Fruit fly (Drosophila melanogaster) whole organism, embryonic: Measurements from ENCODE around the gene Gad1.

ENCODE experiments used
- Adf1 ChIP-seq: fragments of 200-800 bp; sonication (Bioruptor generic); IDR thresholded peaks from 2 replicates; pipeline ENCODE4 v1.3.6; 2022; ENCODE audit warnings: missing biosample characterization, missing genetic modification characterization
- BEAF-32 ChIP-seq: fragments of 200-800 bp; sonication (Bioruptor generic); optimal IDR thresholded peaks from 3 replicates; lab custom pipeline; 2017; ENCODE audit warnings: missing biosample characterization, missing genetic modification characterization, mild to moderate bottlenecking, moderate library complexity, missing genetic modification reagents
- CG10979 ChIP-seq: fragments of 200-800 bp; sonication (Bioruptor generic); optimal IDR thresholded peaks from 2 replicates; lab custom pipeline; 2018; ENCODE audit warnings: missing biosample characterization, mild to moderate bottlenecking, missing genetic modification characterization, moderate library complexity
- CG11398 ChIP-seq: fragments of 200-800 bp; sonication (Bioruptor generic); optimal IDR thresholded peaks from 2 replicates; lab custom pipeline; 2016; ENCODE audit warnings: missing biosample characterization, missing genetic modification characterization
- CG14050 ChIP-seq: fragments of 200-800 bp; sonication (Bioruptor generic); IDR thresholded peaks from 3 replicates; pipeline ENCODE4 v1.3.6; 2022; ENCODE audit warnings: missing biosample characterization, missing genetic modification characterization
- CG15073 ChIP-seq: fragments of 200-800 bp; sonication (Bioruptor generic); optimal IDR thresholded peaks from 2 replicates; lab custom pipeline; 2016; ENCODE audit warnings: missing biosample characterization, missing genetic modification characterization
- CG17328 ChIP-seq: fragments of 200-800 bp; sonication (Bioruptor generic); IDR thresholded peaks from 2 replicates; pipeline ENCODE4 v1.3.6; 2022; ENCODE audit warnings: missing biosample characterization, missing genetic modification characterization
- CG2712 ChIP-seq: fragments of 200-800 bp; optimal IDR thresholded peaks from 3 replicates; lab custom pipeline; 2019; ENCODE audit warnings: missing biosample characterization, mild to moderate bottlenecking, missing genetic modification characterization, moderate library complexity
- CG3838 ChIP-seq: fragments of 200-800 bp; sonication (Bioruptor generic); optimal IDR thresholded peaks from 3 replicates; lab custom pipeline; 2016; ENCODE audit warnings: missing biosample characterization, missing genetic modification characterization
- CG4404 ChIP-seq: fragments of 200-800 bp; sonication (Bioruptor generic); IDR thresholded peaks from 2 replicates; pipeline ENCODE4 v1.3.6; 2022; ENCODE audit warnings: missing biosample characterization, missing genetic modification characterization
- CG4424 ChIP-seq: fragments of 200-800 bp; sonication (Bioruptor generic); optimal IDR thresholded peaks from 3 replicates; lab custom pipeline; 2016; ENCODE audit warnings: missing biosample characterization, missing genetic modification characterization
- CG4617 ChIP-seq: fragments of 200-800 bp; sonication (Bioruptor generic); optimal IDR thresholded peaks from 3 replicates; lab custom pipeline; 2016; ENCODE audit warnings: missing biosample characterization, missing genetic modification characterization, borderline replicate concordance
- CG4730 ChIP-seq: fragments of 200-800 bp; sonication (Bioruptor generic); IDR thresholded peaks from 2 replicates; pipeline ENCODE4 v1.3.6; 2022; ENCODE audit warnings: missing biosample characterization, missing genetic modification characterization
- CG6765 ChIP-seq: fragments of 200-800 bp; sonication (Bioruptor generic); optimal IDR thresholded peaks from 3 replicates; lab custom pipeline; 2017; ENCODE audit warnings: missing biosample characterization, mild to moderate bottlenecking, missing genetic modification characterization
- CG7357 ChIP-seq: fragments of 200-800 bp; sonication (Bioruptor generic); IDR thresholded peaks from 3 replicates; pipeline ENCODE4 v1.3.6; 2022; ENCODE audit warnings: missing biosample characterization, missing genetic modification characterization
- CG7372 ChIP-seq: fragments of 200-800 bp; sonication (Bioruptor generic); IDR thresholded peaks from 2 replicates; pipeline ENCODE4 v1.3.6; 2022; ENCODE audit warnings: missing biosample characterization, missing genetic modification characterization
- CG7745 ChIP-seq: fragments of 200-800 bp; sonication (Bioruptor generic); optimal IDR thresholded peaks from 2 replicates; lab custom pipeline; 2018; ENCODE audit warnings: missing biosample characterization, mild to moderate bottlenecking, missing genetic modification characterization, moderate library complexity
- CG9817 ChIP-seq: fragments of 200-800 bp; sonication (Bioruptor generic); optimal IDR thresholded peaks from 2 replicates; lab custom pipeline; 2018; ENCODE audit warnings: missing biosample characterization, mild to moderate bottlenecking, missing genetic modification characterization, moderate library complexity
- D ChIP-seq, 2 experiments: fragments of 200-800 bp in 1 of 2; fragments of >200 bp in 1 of 2; sonication (Bioruptor generic) in 1 of 2; optimal IDR thresholded peaks; 2 replicates in 1 of 2; 3 replicates in 1 of 2; lab custom pipeline; 2017; ENCODE audit warnings: mild to moderate bottlenecking in 1 of 2, missing biosample characterization in 1 of 2, missing genetic modification characterization in 1 of 2, missing genetic modification reagents in 1 of 2
- D19B ChIP-seq: fragments of 200-800 bp; sonication (Bioruptor generic); optimal IDR thresholded peaks from 2 replicates; lab custom pipeline; 2017; ENCODE audit warnings: missing biosample characterization, mild to moderate bottlenecking, missing genetic modification characterization
- Dbx ChIP-seq: fragments of 200-800 bp; sonication (Bioruptor generic); IDR thresholded peaks from 3 replicates; pipeline ENCODE4 v1.3.6; 2022; ENCODE audit warnings: missing biosample characterization, missing genetic modification characterization
- Dek ChIP-seq: fragments of 200-800 bp; sonication (Bioruptor generic); optimal IDR thresholded peaks from 3 replicates; lab custom pipeline; 2019; ENCODE audit warnings: missing biosample characterization, mild to moderate bottlenecking, missing genetic modification characterization, moderate library complexity
- Ets97D ChIP-seq: fragments of 200-800 bp; sonication (Bioruptor generic); optimal IDR thresholded peaks from 3 replicates; lab custom pipeline; 2016; ENCODE audit warnings: missing biosample characterization, missing genetic modification characterization
- H2.0 ChIP-seq: fragments of 200-800 bp; sonication (Bioruptor generic); IDR thresholded peaks from 2 replicates; pipeline ENCODE4 v1.3.6; 2022; ENCODE audit warnings: missing biosample characterization, missing genetic modification characterization
- HLH3B ChIP-seq: fragments of 200-800 bp; sonication (Bioruptor generic); IDR thresholded peaks from 2 replicates; pipeline ENCODE4 v1.3.6; 2022; ENCODE audit warnings: missing biosample characterization, missing genetic modification characterization
- Hmx ChIP-seq: fragments of 200-800 bp; sonication (Bioruptor generic); optimal IDR thresholded peaks from 2 replicates; lab custom pipeline; 2016; ENCODE audit warnings: missing biosample characterization, missing genetic modification characterization
- Hsf ChIP-seq: fragments of 200-800 bp; sonication (Bioruptor generic); optimal IDR thresholded peaks from 3 replicates; lab custom pipeline; 2016; ENCODE audit warnings: missing biosample characterization, missing genetic modification characterization
- Mes4 ChIP-seq: fragments of 200-800 bp; sonication (Bioruptor generic); optimal IDR thresholded peaks from 2 replicates; lab custom pipeline; 2016; ENCODE audit warnings: missing biosample characterization, missing genetic modification characterization
- Oli ChIP-seq: fragments of 200-800 bp; sonication (Bioruptor generic); optimal IDR thresholded peaks from 2 replicates; lab custom pipeline; 2018; ENCODE audit warnings: missing biosample characterization, mild to moderate bottlenecking, missing genetic modification characterization, moderate library complexity
- Pdp1 ChIP-seq, 2 experiments: fragments of 200-800 bp; sonication (Bioruptor generic); optimal IDR thresholded peaks; 3 replicates each; lab custom pipeline; 2016; ENCODE audit warnings: missing biosample characterization in 2 of 2, missing genetic modification characterization in 2 of 2, mild to moderate bottlenecking in 1 of 2, moderate library complexity in 1 of 2
- Ravus ChIP-seq: fragments of 200-800 bp; sonication (Bioruptor generic); IDR thresholded peaks from 2 replicates; pipeline ENCODE4 v1.3.6; 2022; ENCODE audit warnings: missing biosample characterization, missing genetic modification characterization
- Six4 ChIP-seq: fragments of 200-800 bp; sonication (Bioruptor generic); optimal IDR thresholded peaks from 2 replicates; lab custom pipeline; 2016; ENCODE audit warnings: missing biosample characterization, missing genetic modification characterization
- Usf ChIP-seq: fragments of 200-800 bp; sonication (Bioruptor generic); optimal IDR thresholded peaks from 2 replicates; lab custom pipeline; 2017; ENCODE audit warnings: missing genotype, missing biosample characterization, missing genetic modification characterization
- chif ChIP-seq, 2 experiments: fragments of 200-800 bp; sonication (Bioruptor generic); optimal IDR thresholded peaks; 3 replicates each; lab custom pipeline; 2016; ENCODE audit warnings: missing biosample characterization in 2 of 2, missing genetic modification characterization in 2 of 2
- chn ChIP-seq: fragments of 200-800 bp; sonication (Bioruptor generic); optimal IDR thresholded peaks from 2 replicates; lab custom pipeline; 2016; ENCODE audit warnings: missing biosample characterization, missing genetic modification characterization
- disco-r ChIP-seq: fragments of 200-800 bp; sonication (Bioruptor generic); optimal IDR thresholded peaks from 2 replicates; lab custom pipeline; 2016; ENCODE audit warnings: missing biosample characterization, missing genetic modification characterization
- dm ChIP-seq: fragments of 200-800 bp; sonication (Bioruptor generic); optimal IDR thresholded peaks from 3 replicates; lab custom pipeline; 2016; ENCODE audit warnings: missing biosample characterization, missing genetic modification characterization
- fd3F ChIP-seq: fragments of 200-800 bp; sonication (Bioruptor generic); optimal IDR thresholded peaks from 2 replicates; lab custom pipeline; 2018; ENCODE audit warnings: missing biosample characterization, mild to moderate bottlenecking, missing genetic modification characterization, moderate library complexity
- gem ChIP-seq: fragments of 200-800 bp; sonication (Bioruptor generic); optimal IDR thresholded peaks from 2 replicates; lab custom pipeline; 2019; ENCODE audit warnings: missing biosample characterization, mild to moderate bottlenecking, missing genetic modification characterization, moderate library complexity
- grau ChIP-seq: fragments of 200-800 bp; optimal IDR thresholded peaks from 3 replicates; lab custom pipeline; 2019; ENCODE audit warnings: missing biosample characterization, mild to moderate bottlenecking, missing genetic modification characterization, moderate library complexity
- gt ChIP-seq: fragments of 200-800 bp; sonication (Bioruptor generic); IDR thresholded peaks from 2 replicates; pipeline ENCODE4 v1.3.6; 2022; ENCODE audit warnings: missing biosample characterization, missing genetic modification characterization
- ind ChIP-seq: fragments of 200-800 bp; sonication (Bioruptor generic); optimal IDR thresholded peaks from 3 replicates; lab custom pipeline; 2016; ENCODE audit warnings: missing biosample characterization, missing genetic modification characterization
- pfk ChIP-seq: fragments of 200-800 bp; sonication (Bioruptor generic); optimal IDR thresholded peaks from 2 replicates; lab custom pipeline; 2018; ENCODE audit warnings: missing biosample characterization, mild to moderate bottlenecking, missing genetic modification characterization, moderate library complexity
- ranshi ChIP-seq: fragments of 200-800 bp; sonication (Bioruptor generic); IDR thresholded peaks from 2 replicates; pipeline ENCODE4 v1.3.6; 2022; ENCODE audit warnings: missing biosample characterization, missing genetic modification characterization
- sqz ChIP-seq: fragments of 200-800 bp; sonication (Bioruptor generic); optimal IDR thresholded peaks from 3 replicates; lab custom pipeline; 2018; ENCODE audit warnings: missing biosample characterization, mild to moderate bottlenecking, missing genetic modification characterization
- sug ChIP-seq: fragments of 200-800 bp; optimal IDR thresholded peaks from 2 replicates; lab custom pipeline; 2019; ENCODE audit warnings: missing biosample characterization, mild to moderate bottlenecking, missing genetic modification characterization, moderate library complexity
- trh ChIP-seq: fragments of 200-800 bp; sonication (Bioruptor generic); optimal IDR thresholded peaks from 2 replicates; lab custom pipeline; 2016; ENCODE audit warnings: missing biosample characterization, missing genetic modification characterization
- vvl ChIP-seq: fragments of 200-800 bp; sonication (Bioruptor generic); IDR thresholded peaks from 2 replicates; pipeline ENCODE4 v1.3.6; 2022; ENCODE audit warnings: missing biosample characterization, missing genetic modification characterization
- wdn ChIP-seq: fragments of 200-800 bp; sonication (Bioruptor generic); IDR thresholded peaks from 2 replicates; pipeline ENCODE4 v1.3.6; 2022; ENCODE audit warnings: missing biosample characterization, missing genetic modification characterization
- wek ChIP-seq: fragments of 200-800 bp; sonication (Bioruptor generic); optimal IDR thresholded peaks from 3 replicates; lab custom pipeline; 2018; ENCODE audit warnings: missing biosample characterization, mild to moderate bottlenecking, missing genetic modification characterization, moderate library complexity

The Gad1 gene

dm6 chr3L:4040247-4040925 is 48.2 kb downstream of the Gad1 start, which contains the start of the genes CG11593 and Rcd5 (continued):
- TF ChIP-seq CG4404 (GFP tag; lab: Robert Waterston, UW) (peak; percentile 80), Adf1 (peak; percentile 49), CG9817 (tag; lab: Kevin White, UChicago) (peak; percentile 77), trh (GFP tag; lab: Kevin White, UChicago) (peak; percentile 29), chif (GFP tag; optimal IDR thresholded peaks at IDR 0.05; lab: Kevin White, UChicago) (no peak), Hsf (GFP tag; lab: Kevin White, UChicago) (peak; percentile 53), CG6765 (no peak), gt (peak; percentile 41; the same call in 1 of the 2 replicates), wdn (GFP tag; lab: Robert Waterston, UW) (peak; percentile 81), chn (GFP tag; lab: Kevin White, UChicago) (peak; percentile 29), pfk (no peak), sqz (GFP tag; lab: Kevin White, UChicago) (no peak), BEAF-32 (peak; percentile 44), vvl (GFP tag; lab: Robert Waterston, UW) (peak; percentile 83), Ets97D (GFP tag; lab: Kevin White, UChicago) (peak; percentile 25), CG10979 (tag; lab: Kevin White, UChicago) (peak; percentile 48), Mes4 (no peak), sug (no peak), Dek (tag; lab: Kevin White, UChicago) (no peak), D19B (GFP tag; lab: Kevin White, UChicago) (no peak), ind (GFP tag; lab: Kevin White, UChicago) (peak; percentile 72), H2.0 (GFP tag; lab: Robert Waterston, UW) (peak; percentile 72), dm (GFP tag; lab: Kevin White, UChicago) (peak; percentile 38), CG7357 (GFP tag; lab: Robert Waterston, UW) (peak; percentile 77), CG4730 (GFP tag; lab: Robert Waterston, UW) (peak; percentile 72), CG11398 (no peak), CG7372 (GFP tag; lab: Robert Waterston, UW) (peak; percentile 79), gem (tag; lab: Kevin White, UChicago) (no peak), D (optimal IDR thresholded peaks at IDR 0.05; lab: Kevin White, UChicago) (no peak), D (GFP tag; optimal IDR thresholded peaks at IDR 0.05; lab: Kevin White, UChicago) (no peak), Dbx (peak; percentile 85), HLH3B (GFP tag; lab: Robert Waterston, UW) (peak; percentile 76), CG17328 (GFP tag; lab: Robert Waterston, UW) (peak; percentile 45; the same call in 1 of the 2 replicates), CG3838 (GFP tag; lab: Kevin White, UChicago) (no peak), Oli (tag; lab: Kevin White, UChicago) (peak; percentile 59), grau (peak; percentile 71), Hmx (no peak), CG15073 (GFP tag; lab: Kevin White, UChicago) (no peak), fd3F (peak; percentile 63), Ravus (GFP tag; lab: Robert Waterston, UW) (peak; percentile 54), CG14050 (GFP tag; lab: Robert Waterston, UW) (peak; percentile 62; the same call in 1 of the 3 replicates), wek (GFP tag; lab: Kevin White, UChicago) (no peak), CG4617 (GFP tag; lab: Kevin White, UChicago) (peak; percentile 96), CG2712 (tag; lab: Kevin White, UChicago) (no peak), ranshi (GFP tag; lab: Robert Waterston, UW) (peak; percentile 82; the same call in 1 of the 2 replicates), Usf (GFP tag; lab: Kevin White, UChicago) (peak; percentile 50), Six4 (GFP tag; lab: Kevin White, UChicago) (no peak), CG4424 (GFP tag; lab: Kevin White, UChicago) (peak; percentile 64), CG7745 (no peak), disco-r (GFP tag; lab: Kevin White, UChicago) (no peak), Pdp1 (GFP tag; optimal IDR thresholded peaks at IDR 0.05; lab: Kevin White, UChicago) (peak; percentile 36 to 50)
